Worm (Caenorhabditis elegans): ENCODE data around the gene C24H12.1.

C24H12.1 gene

ce11 chrII:457790-458189 lies 16.6 kb downstream of the C24H12.1 start, which contains the start of gene gvd-1:
gvd-1 (minus strand) TSS chrII:457890.
- TF ChIP-seq nhr-23 (tag; optimal IDR thresholded peaks at IDR 0.05), result no peak
- TF ChIP-seq ama-1 (optimal IDR thresholded peaks at IDR 0.05), result no peak
- TF ChIP-seq egl-27 (tag; optimal IDR thresholded peaks at IDR 0.05), result no peak
- TF ChIP-seq blmp-1 (tag; optimal IDR thresholded peaks at IDR 0.05; ENCODE audit: insufficient read depth), result no peak
- no peak for TF ChIP-seq fos-1 (tag; optimal IDR thresholded peaks at IDR 0.05)
- TF ChIP-seq ceh-82 (tag; optimal IDR thresholded peaks at IDR 0.05), result no peak
- TF ChIP-seq lsy-2 (tag; optimal IDR thresholded peaks at IDR 0.05), result no peak
- no peak for TF ChIP-seq R02D3.7 (tag; optimal IDR thresholded peaks at IDR 0.05)
- no peak for TF ChIP-seq unc-39 (tag; optimal IDR thresholded peaks at IDR 0.05)
- TF ChIP-seq gmeb-1 (tag; optimal IDR thresholded peaks at IDR 0.05), result no peak
- no peak for TF ChIP-seq lin-13 (GFP tag; optimal IDR thresholded peaks at IDR 0.05)

ce11 chrII:460835-461234 lies 19.6 kb downstream of the C24H12.1 start, which contains the start of gene W10D9.3:
W10D9.3 (minus strand) TSS chrII:460935.
- no peak for TF ChIP-seq nhr-129 (tag; optimal IDR thresholded peaks at IDR 0.05)
- TF ChIP-seq lin-39 (tag; optimal IDR thresholded peaks at IDR 0.05), result no peak
- TF ChIP-seq C34F6.9 (tag; optimal IDR thresholded peaks at IDR 0.05), result no peak
- no peak for TF ChIP-seq unc-62 (GFP tag; optimal IDR thresholded peaks at IDR 0.05)
- no peak for TF ChIP-seq egl-27 (tag; optimal IDR thresholded peaks at IDR 0.05)
- TF ChIP-seq nhr-21 (tag; optimal IDR thresholded peaks at IDR 0.05), result no peak
- TF ChIP-seq blmp-1 (tag; optimal IDR thresholded peaks at IDR 0.05; ENCODE audit: insufficient read depth), result no peak
- no peak for TF ChIP-seq aly-2 (tag; optimal IDR thresholded peaks at IDR 0.05)
- no peak for TF ChIP-seq R02D3.7 (tag; optimal IDR thresholded peaks at IDR 0.05)

- TF ChIP-seq lin-13 (GFP tag; optimal IDR thresholded peaks at IDR 0.05) (no peak), lsy-2 (tag; optimal IDR thresholded peaks at IDR 0.05) (peak; percentile 45 to 68)
Observed at ce11 chrII:461297-461696, 20.1 kb downstream of the C24H12.1 start.

ce11 chrII:467265-467664 lies 26.1 kb downstream of the C24H12.1 start, which contains the start of gene nfyb-1:
nfyb-1 (minus strand) TSS chrII:467365.
- TF ChIP-seq lsy-2 (tag; optimal IDR thresholded peaks at IDR 0.05) (no peak), nhr-10 (tag; optimal IDR thresholded peaks at IDR 0.05) (no peak), ama-1 (optimal IDR thresholded peaks at IDR 0.05) (no peak), fos-1 (tag; optimal IDR thresholded peaks at IDR 0.05) (no peak), nhr-12 (tag; optimal IDR thresholded peaks at IDR 0.05) (no peak), ceh-82 (tag; optimal IDR thresholded peaks at IDR 0.05) (no peak), nhr-11 (tag; optimal IDR thresholded peaks at IDR 0.05) (no peak), crh-2 (tag; optimal IDR thresholded peaks at IDR 0.05) (no peak), C34F6.9 (tag; optimal IDR thresholded peaks at IDR 0.05) (no peak), ztf-1 (GFP tag; conservative IDR thresholded peaks at IDR 0.05) (no peak)

ce11 chrII:470375-470774 lies 29.2 kb downstream of the C24H12.1 start, which contains the start of gene tomm-22:
tomm-22 (minus strand) TSS chrII:470475.
- no peak for TF ChIP-seq F13H6.1 (tag; optimal IDR thresholded peaks at IDR 0.05)
- TF ChIP-seq mbf-1 (tag; optimal IDR thresholded peaks at IDR 0.05), result no peak
- no peak for TF ChIP-seq skn-1 (tag; optimal IDR thresholded peaks at IDR 0.05)
- no peak for TF ChIP-seq Y55F3AM.14 (GFP tag; optimal IDR thresholded peaks at IDR 0.05)
- no peak for TF ChIP-seq dmd-4 (tag; optimal IDR thresholded peaks at IDR 0.05)
- no peak for TF ChIP-seq nhr-129 (tag; optimal IDR thresholded peaks at IDR 0.05)
- no peak for TF ChIP-seq nhr-6 (tag; optimal IDR thresholded peaks at IDR 0.05)
- TF ChIP-seq nhr-12 (tag; optimal IDR thresholded peaks at IDR 0.05), result no peak

ce11 chrII:473203-473602 lies 32.0 kb downstream of the C24H12.1 start, which contains the start of gene W07E6.5:
W07E6.5 (plus strand) TSS chrII:473503.
- TF ChIP-seq nhr-25 (tag; optimal IDR thresholded peaks at IDR 0.05) (no peak), aly-2 (tag; optimal IDR thresholded peaks at IDR 0.05) (no peak), unc-39 (tag; optimal IDR thresholded peaks at IDR 0.05) (no peak), elt-3 (tag; optimal IDR thresholded peaks at IDR 0.05) (no peak), sma-9 (GFP tag; optimal IDR thresholded peaks at IDR 0.05) (no peak), sma-9 (tag; optimal IDR thresholded peaks at IDR 0.05) (no peak), mbf-1 (tag; optimal IDR thresholded peaks at IDR 0.05) (no peak), nhr-77 (tag; optimal IDR thresholded peaks at IDR 0.05) (no peak), peb-1 (tag; optimal IDR thresholded peaks at IDR 0.05) (no peak), nhr-6 (tag; optimal IDR thresholded peaks at IDR 0.05) (no peak), ZK546.5 (tag; optimal IDR thresholded peaks at IDR 0.05) (no peak), nhr-237 (tag; optimal IDR thresholded peaks at IDR 0.05) (no peak), zag-1 (tag; optimal IDR thresholded peaks at IDR 0.05) (no peak), nhr-129 (tag; optimal IDR thresholded peaks at IDR 0.05) (no peak), F13H6.1 (tag; optimal IDR thresholded peaks at IDR 0.05) (no peak), unc-62 (GFP tag; optimal IDR thresholded peaks at IDR 0.05) (no peak), nhr-11 (tag; optimal IDR thresholded peaks at IDR 0.05) (no peak), C34F6.9 (tag; optimal IDR thresholded peaks at IDR 0.05) (no peak), nhr-12 (tag; optimal IDR thresholded peaks at IDR 0.05) (no peak)
